Worm (Caenorhabditis elegans) whole organism, L4/young adult: ENCODE results near the gene F21H7.5.

ENCODE experiments used
- W03F9.2 ChIP-seq: fragments of 150-350 bp; optimal IDR thresholded peaks from 2 replicates; lab custom pipeline; 2014; ENCODE audit warnings: missing biosample characterization, missing genetic modification characterization
- dao-5 ChIP-seq: sonication (generic microtip); optimal IDR thresholded peaks from 2 replicates; lab custom pipeline; 2016; ENCODE audit warnings: missing genotype, missing genetic modification characterization, moderate library complexity, missing compliant biosample characterization
- him-1 ChIP-seq: sonication (generic microtip); optimal IDR thresholded peaks from 2 replicates; lab custom pipeline; 2016; ENCODE audit warnings: missing genotype, missing genetic modification reagents, missing genetic modification characterization, missing compliant biosample characterization

Gene F21H7.5

DNA sequence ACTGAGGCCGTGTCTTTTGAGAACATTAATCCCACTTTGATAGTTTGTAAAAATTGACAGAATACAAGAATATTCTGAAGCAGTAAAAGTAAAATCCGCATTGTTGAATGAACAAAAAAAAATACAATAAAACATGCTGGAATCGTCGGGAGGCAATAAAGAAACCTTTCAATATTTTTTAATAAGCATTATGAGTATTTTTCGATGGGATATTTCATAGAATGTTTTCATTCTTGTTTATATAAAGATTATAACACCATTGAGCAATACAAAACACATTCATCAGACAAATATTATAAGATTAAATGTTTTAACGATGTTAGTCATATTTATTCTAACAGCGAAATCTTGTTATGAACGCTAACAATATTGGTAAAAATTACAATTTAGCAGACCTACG is 16.4 kb downstream of the F21H7.5 start, which contains the start of gene gcy-20:
Gene gcy-20 (minus strand): TSS at position 101 of the 400 bp plus-strand sequence.
- no peak for TF ChIP-seq W03F9.2
- TF ChIP-seq dao-5: no peak
- no peak for TF ChIP-seq him-1 (tag; lab: Kevin White, UChicago)

DNA sequence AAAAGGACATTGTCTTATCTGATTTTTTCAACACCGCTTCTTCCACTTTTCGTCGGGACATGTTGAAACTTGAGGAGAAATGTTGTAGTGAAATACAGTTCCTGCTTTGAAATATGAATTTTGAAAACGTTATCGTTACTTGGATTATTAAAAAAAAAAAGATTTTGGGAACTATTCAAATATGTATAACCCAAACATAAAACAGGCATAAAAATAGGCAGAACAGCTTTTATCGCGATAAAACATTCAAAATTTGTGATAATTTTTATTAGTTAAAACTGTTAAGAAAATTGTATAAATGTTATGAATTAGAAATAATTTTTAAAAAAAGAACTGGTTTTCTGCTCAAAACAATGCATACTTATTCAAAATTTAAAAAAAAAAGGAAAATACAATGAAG is 19.1 kb downstream of the F21H7.5 start, which contains the start of gene bgnt-1.3:
Gene bgnt-1.3 (minus strand): TSS at position 101 of the 400 bp plus-strand sequence.
- TF ChIP-seq him-1 (tag; lab: Kevin White, UChicago): no peak
- no peak for TF ChIP-seq dao-5
- no peak for TF ChIP-seq W03F9.2

DNA sequence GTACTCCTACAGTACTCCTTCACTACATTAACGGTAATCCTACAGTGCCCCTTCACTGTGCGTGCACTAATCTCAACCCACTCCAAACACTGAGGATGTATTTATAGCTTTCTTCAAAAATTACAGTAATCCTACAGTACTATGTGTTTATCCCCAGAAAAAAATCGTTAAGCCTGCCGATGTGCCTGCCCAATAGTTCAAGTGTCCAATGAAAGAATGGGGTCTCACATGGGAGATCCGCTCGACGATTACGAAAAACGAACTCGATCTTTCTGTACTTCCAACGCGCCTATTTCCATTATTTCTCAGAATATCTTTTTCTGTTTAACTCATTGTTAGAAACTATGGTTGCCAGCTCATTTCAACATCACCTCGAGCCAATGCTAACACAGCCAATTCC is 20.8 kb downstream of the F21H7.5 start, which contains the start of gene nhr-218:
Gene nhr-218 (plus strand): TSS at position 301 of the 400 bp plus-strand sequence.
- TF ChIP-seq dao-5 (no peak), W03F9.2 (no peak), him-1 (tag; lab: Kevin White, UChicago) (no peak)

DNA sequence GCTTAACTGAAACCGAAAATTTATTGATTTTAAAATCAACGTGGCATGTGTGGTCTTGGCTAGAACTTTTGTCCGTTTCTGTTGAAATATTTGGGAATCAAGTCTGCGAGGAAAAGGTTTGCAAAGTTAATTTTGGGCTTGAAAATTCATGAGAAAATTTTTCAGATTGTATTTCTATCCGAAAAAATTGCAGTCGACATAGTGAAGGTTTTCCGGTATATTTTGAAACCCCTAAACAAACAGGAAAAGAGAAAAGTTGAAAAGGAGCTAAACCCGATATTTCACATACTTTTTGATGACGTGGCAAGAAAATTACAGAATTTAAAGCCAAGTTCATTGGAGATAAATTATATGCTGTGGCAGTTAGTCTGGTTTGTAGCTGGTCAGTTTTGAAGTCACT is 22.4 kb downstream of the F21H7.5 start, which contains the start of gene nhr-127:
Gene nhr-127 (plus strand): TSS at position 301 of the 400 bp plus-strand sequence.
- TF ChIP-seq W03F9.2 (no peak), dao-5 (no peak), him-1 (tag; lab: Kevin White, UChicago) (no peak)

DNA sequence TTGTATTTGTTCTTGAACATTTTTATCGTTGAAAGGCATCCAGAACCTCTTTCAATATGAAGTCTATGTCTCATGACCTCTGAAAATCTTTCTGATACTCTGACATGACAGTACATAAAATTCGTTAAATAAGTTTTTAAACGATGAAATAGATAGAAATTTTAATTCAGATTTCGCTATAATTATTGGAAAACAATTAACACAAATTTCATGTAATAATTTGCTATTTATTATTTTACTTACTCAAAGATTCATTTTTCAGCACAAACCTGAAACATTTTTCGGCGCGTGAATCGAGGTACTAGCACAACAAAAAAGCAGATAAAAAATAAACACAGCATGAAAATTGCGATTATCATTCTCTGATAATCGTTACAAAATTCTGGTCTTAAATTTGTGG is 29.2 kb downstream of the F21H7.5 start, which contains the start of gene T13F3.4:
Gene T13F3.4 (minus strand): TSS at position 101 of the 400 bp plus-strand sequence.
- TF ChIP-seq him-1 (tag; lab: Kevin White, UChicago) (no peak), W03F9.2 (no peak), dao-5 (no peak)

DNA sequence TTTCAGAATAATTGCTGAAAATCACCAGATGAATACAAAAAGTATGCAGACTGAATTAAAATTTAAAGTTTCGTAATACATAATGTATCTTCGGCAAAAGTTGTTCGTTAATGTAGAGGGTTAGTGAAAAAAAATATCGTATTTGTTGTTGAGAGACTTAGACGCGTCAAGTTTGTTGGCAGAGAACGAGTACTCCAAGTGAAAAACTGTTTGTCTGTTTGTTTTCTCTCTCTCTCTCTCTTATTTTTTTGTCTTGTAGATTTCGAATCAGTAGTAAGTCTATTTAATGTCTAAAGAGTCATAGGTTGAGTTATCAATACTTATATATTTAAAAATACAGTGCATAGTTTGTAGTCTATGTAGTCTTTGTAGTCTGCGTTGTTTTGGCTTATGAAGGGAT is 32.2 kb downstream of the F21H7.5 start, which contains the start of the genes fbxa-2 and T13F3.8:
Gene fbxa-2 (minus strand): TSS at position 101 of the 400 bp plus-strand sequence.
Gene T13F3.8 (plus strand): TSS at position 245 of the 400 bp plus-strand sequence.
- TF ChIP-seq dao-5: no peak
- no peak for TF ChIP-seq him-1 (tag; lab: Kevin White, UChicago)
- TF ChIP-seq W03F9.2: no peak

DNA sequence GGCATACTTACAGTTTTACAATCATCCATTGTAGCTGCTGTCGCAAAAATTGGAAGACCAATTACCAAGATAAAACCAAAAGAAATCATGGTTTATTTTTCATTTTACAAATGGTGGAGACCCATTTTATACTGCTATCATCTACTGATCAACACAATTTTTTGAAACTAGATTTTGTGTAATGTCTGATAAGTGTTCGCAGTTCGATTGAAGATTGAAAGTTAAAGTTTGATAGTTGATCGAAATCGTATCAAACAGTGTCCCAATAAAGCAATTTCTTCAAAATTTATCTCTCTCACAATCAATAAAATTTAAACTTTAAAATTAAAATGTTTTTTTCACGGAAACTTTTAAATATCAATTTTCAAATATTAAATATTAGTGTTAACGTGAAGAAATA is 33.8 kb downstream of the F21H7.5 start, which contains the start of gene T13F3.6:
Gene T13F3.6 (minus strand): TSS at position 101 of the 400 bp plus-strand sequence.
- TF ChIP-seq him-1 (tag; lab: Kevin White, UChicago) (no peak), dao-5 (no peak), W03F9.2 (no peak)

DNA sequence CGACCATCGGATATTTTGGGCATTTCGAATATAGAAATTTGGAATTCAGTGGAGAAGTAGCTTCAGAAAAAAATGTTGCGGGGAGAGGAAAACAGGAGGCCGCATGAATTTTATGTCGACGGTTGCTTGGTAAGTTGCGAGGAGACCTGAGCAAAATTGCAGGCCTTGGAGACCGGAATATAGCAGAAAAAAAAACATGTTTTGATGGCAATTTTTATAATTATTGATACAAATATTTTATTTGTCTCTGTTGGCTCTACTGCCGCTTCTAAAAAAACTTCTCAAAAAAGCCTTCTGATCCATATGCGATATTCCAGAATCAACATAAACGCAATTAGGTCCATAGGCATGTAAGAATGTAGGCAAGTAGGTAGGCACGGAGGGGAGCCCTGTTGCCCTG is 38.0 kb downstream of the F21H7.5 start, which contains the start of gene pacl-1:
Gene pacl-1 (minus strand): TSS at position 101 of the 400 bp plus-strand sequence.
- no peak for TF ChIP-seq him-1 (tag; lab: Kevin White, UChicago)
- no peak for TF ChIP-seq dao-5
- no peak for TF ChIP-seq W03F9.2

DNA sequence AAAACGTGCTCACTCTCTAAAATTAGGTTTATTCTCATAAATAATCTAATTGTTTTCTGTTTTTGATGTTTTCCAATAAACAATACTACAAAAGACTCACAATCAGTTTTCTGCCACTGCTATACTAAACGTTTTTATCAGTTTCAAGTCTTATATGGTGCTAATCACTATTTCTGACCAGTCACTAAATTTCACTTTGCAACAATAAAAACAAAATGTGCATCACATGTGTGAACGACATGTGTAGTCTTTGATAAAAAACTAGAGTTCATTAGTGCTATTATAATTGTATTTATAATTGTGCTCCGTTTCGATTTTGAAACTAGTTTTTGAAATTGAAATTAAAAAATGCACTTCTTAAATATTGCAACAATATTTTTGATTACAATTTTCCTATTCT is 40.6 kb downstream of the F21H7.5 start, which contains the start of gene cyp-37B1:
Gene cyp-37B1 (plus strand): TSS at position 199 of the 400 bp plus-strand sequence.
- no peak for TF ChIP-seq W03F9.2
- no peak for TF ChIP-seq dao-5
- no peak for TF ChIP-seq him-1 (tag; lab: Kevin White, UChicago)

DNA sequence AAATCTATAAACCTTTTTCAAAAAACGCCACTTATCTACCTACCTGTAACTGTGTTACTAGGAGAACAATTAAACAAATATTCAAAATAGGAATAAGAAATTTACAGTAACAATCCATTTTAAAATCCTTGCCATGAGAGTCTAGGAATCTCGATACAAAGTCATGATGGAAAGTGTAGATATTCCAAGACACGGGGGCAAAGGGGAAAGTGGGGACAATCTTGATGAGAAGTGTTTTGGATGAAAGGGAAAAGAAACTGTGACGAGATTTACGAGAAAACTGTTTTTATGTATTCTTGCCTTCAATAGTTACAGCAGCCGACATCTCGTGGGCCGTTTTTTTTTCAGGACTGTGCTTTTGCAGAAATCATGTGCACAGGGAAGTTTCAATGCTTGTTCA is 44.8 kb downstream of the F21H7.5 start, which contains the start of gene F28G4.2:
Gene F28G4.2 (minus strand): TSS at position 175 of the 400 bp plus-strand sequence.
- TF ChIP-seq W03F9.2: no peak
- no peak for TF ChIP-seq him-1 (tag; lab: Kevin White, UChicago)
- no peak for TF ChIP-seq dao-5

DNA sequence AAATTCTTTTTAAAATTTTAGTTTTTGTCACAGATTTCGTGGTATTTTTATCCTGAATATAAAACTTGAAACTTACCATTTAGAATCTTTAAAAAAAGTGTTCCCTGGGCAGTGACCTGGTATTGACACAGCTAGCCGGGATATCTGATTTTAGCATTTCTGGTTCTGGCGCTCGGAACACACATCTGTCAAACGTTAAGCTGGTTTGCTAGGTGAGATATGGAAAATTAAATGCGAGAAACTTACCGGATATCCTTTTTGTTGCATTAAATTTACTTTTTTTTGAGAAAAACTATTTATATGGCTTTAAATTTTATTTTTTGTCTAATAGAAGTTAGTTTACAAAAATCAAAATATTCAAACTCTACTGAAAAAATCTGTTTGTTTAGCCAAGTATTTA is 48.5 kb downstream of the F21H7.5 start, which contains the start of gene F28G4.4:
Gene F28G4.4 (minus strand): TSS at position 101 of the 400 bp plus-strand sequence.
- TF ChIP-seq W03F9.2 (no peak), dao-5 (no peak), him-1 (tag; lab: Kevin White, UChicago) (no peak)

DNA sequence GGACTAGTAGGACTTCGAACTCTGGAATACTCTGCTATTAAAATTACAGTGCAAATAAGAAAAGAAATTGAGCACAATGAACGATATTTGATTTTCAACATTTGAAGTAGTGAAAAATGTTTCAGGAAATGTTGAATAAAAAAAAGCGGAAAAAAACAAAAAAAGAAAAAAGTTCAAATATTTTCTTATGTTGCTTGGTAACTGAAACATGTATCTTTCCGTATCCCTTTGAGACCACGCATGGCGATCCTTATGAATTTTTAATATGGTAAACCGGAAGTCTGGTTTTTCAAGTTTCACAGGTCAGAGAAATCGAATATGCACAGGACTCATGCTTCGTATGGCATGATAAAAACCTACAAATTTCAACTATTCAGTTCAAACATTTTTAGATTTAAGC is 50.3 kb downstream of the F21H7.5 start, which contains the start of gene F28G4.3:
Gene F28G4.3 (minus strand): TSS at position 101 of the 400 bp plus-strand sequence.
- no peak for TF ChIP-seq dao-5
- TF ChIP-seq W03F9.2: no peak
- TF ChIP-seq him-1 (tag; lab: Kevin White, UChicago): no peak
